Worm (Caenorhabditis elegans) whole organism, L4/young adult: ENCODE measurements around the gene stdh-4.

ENCODE experiments used
- W03F9.2 ChIP-seq: fragments of 150-350 bp; optimal IDR thresholded peaks from 2 replicates; lab custom pipeline; 2014; ENCODE audit warnings: missing biosample characterization, missing genetic modification characterization
- dao-5 ChIP-seq: sonication (generic microtip); optimal IDR thresholded peaks from 2 replicates; lab custom pipeline; 2016; ENCODE audit warnings: missing genotype, missing genetic modification characterization, moderate library complexity, missing compliant biosample characterization
- him-1 ChIP-seq: sonication (generic microtip); optimal IDR thresholded peaks from 2 replicates; lab custom pipeline; 2016; ENCODE audit warnings: missing genotype, missing genetic modification reagents, missing genetic modification characterization, missing compliant biosample characterization

Gene stdh-4

ce11 chrV:8580961-8581360 lies 31.9 kb downstream of the stdh-4 start, which contains the start of gene C10B5.1:
Gene C10B5.1 (plus strand): TSS chrV:8581261.
- TF ChIP-seq him-1 (tag; lab: Kevin White, UChicago) (no peak), dao-5 (tag; lab: Kevin White, UChicago) (no peak), W03F9.2 (no peak)

- no peak for TF ChIP-seq him-1 (tag; lab: Kevin White, UChicago)
- no peak for TF ChIP-seq W03F9.2
- TF ChIP-seq dao-5 (tag; lab: Kevin White, UChicago), result no peak
Measured at ce11 chrV:8586472-8586871, 37.4 kb downstream of the stdh-4 start.

ce11 chrV:8586920-8587319 lies 37.8 kb downstream of the stdh-4 start:
- no peak for TF ChIP-seq him-1 (tag; lab: Kevin White, UChicago)
- TF ChIP-seq W03F9.2, result no peak
- TF ChIP-seq dao-5 (tag; lab: Kevin White, UChicago), result no peak

- TF ChIP-seq him-1 (tag; lab: Kevin White, UChicago), result no peak
Measured at ce11 chrV:8588079-8588478, 39.0 kb downstream of the stdh-4 start, which contains the start of gene C10B5.3. Gene C10B5.3 (minus strand): TSS chrV:8588179.

- no peak for TF ChIP-seq W03F9.2
- TF ChIP-seq dao-5 (tag; lab: Kevin White, UChicago), result no peak
- TF ChIP-seq him-1 (tag; lab: Kevin White, UChicago), result no peak
Measured at ce11 chrV:8592691-8593307, 43.7 kb downstream of the stdh-4 start.

- TF ChIP-seq him-1 (tag; lab: Kevin White, UChicago) (no peak), W03F9.2 (no peak), dao-5 (tag; lab: Kevin White, UChicago) (no peak)
Measured at ce11 chrV:8594105-8594964, 45.2 kb downstream of the stdh-4 start, which contains the start of gene tag-196. Gene tag-196 (plus strand): TSS chrV:8594914.

ce11 chrV:8599192-8599591 lies 50.1 kb downstream of the stdh-4 start, which contains the start of gene F41E6.7:
Gene F41E6.7 (minus strand): TSS chrV:8599292.
- TF ChIP-seq W03F9.2, result no peak
- no peak for TF ChIP-seq him-1 (tag; lab: Kevin White, UChicago)
- no peak for TF ChIP-seq dao-5 (tag; lab: Kevin White, UChicago)

ce11 chrV:8599957-8600356 lies 50.9 kb downstream of the stdh-4 start:
- TF ChIP-seq W03F9.2, result no peak
- no peak for TF ChIP-seq dao-5 (tag; lab: Kevin White, UChicago)
- TF ChIP-seq him-1 (tag; lab: Kevin White, UChicago), result no peak
